Worm (Caenorhabditis elegans) whole organism, early embryonic: ENCODE results near the gene R155.5.

ENCODE experiments used
- B0310.2 ChIP-seq: sonication (generic microtip); optimal IDR thresholded peaks from 2 replicates; lab custom pipeline; 2016; ENCODE audit warnings: mild to moderate bottlenecking, missing genetic modification characterization, missing compliant biosample characterization
- aly-1 ChIP-seq: sonication (generic microtip); optimal IDR thresholded peaks from 2 replicates; lab custom pipeline; 2016; ENCODE audit warnings: missing genetic modification characterization, missing compliant biosample characterization
- ama-1 ChIP-seq: fragments of 150-350 bp; optimal IDR thresholded peaks from 2 replicates; lab custom pipeline; 2014
- ceh-13 ChIP-seq: fragments of 200-800 bp; sonication (Bioruptor generic); optimal IDR thresholded peaks from 2 replicates; lab custom pipeline; 2018; ENCODE audit warnings: mild to moderate bottlenecking, missing genetic modification characterization, missing compliant biosample characterization
- ceh-36 ChIP-seq: sonication (generic microtip); optimal IDR thresholded peaks from 2 replicates; lab custom pipeline; 2016; ENCODE audit warnings: missing genetic modification characterization, inconsistent platforms, missing compliant biosample characterization
- flt-1 ChIP-seq: fragments of 200-800 bp; sonication (Bioruptor generic); IDR thresholded peaks from 2 replicates; pipeline ENCODE4 v1.3.6; 2022; ENCODE audit warnings: missing genetic modification characterization, missing compliant biosample characterization
- hmbx-1 ChIP-seq: sonication (generic microtip); optimal IDR thresholded peaks from 2 replicates; lab custom pipeline; 2016; ENCODE audit warnings: mild to moderate bottlenecking, missing genetic modification characterization, missing compliant biosample characterization
- hmg-4 ChIP-seq: fragments of 200-800 bp; sonication (Bioruptor generic); optimal IDR thresholded peaks from 2 replicates; lab custom pipeline; 2018; ENCODE audit warnings: mild to moderate bottlenecking, missing genetic modification characterization, missing compliant biosample characterization
- pes-1 ChIP-seq: fragments of 200-800 bp; sonication (Bioruptor generic); IDR thresholded peaks from 2 replicates; pipeline ENCODE4 v1.3.6; 2022; ENCODE audit warnings: missing genetic modification reagents, missing genetic modification characterization, missing compliant biosample characterization
- scrt-1 ChIP-seq: fragments of 200-800 bp; sonication (Bioruptor generic); IDR thresholded peaks from 2 replicates; pipeline ENCODE4 v1.3.6; 2022; ENCODE audit warnings: missing genetic modification characterization, missing compliant biosample characterization
- tbx-11 ChIP-seq: fragments of 200-800 bp; sonication (Bioruptor generic); IDR thresholded peaks from 2 replicates; pipeline ENCODE4 v1.3.6; 2022; ENCODE audit warnings: missing genetic modification characterization, missing compliant biosample characterization
- tra-4 ChIP-seq: sonication (generic microtip); optimal IDR thresholded peaks from 2 replicates; lab custom pipeline; 2017; ENCODE audit warnings: missing genetic modification characterization, missing compliant biosample characterization

DNA sequence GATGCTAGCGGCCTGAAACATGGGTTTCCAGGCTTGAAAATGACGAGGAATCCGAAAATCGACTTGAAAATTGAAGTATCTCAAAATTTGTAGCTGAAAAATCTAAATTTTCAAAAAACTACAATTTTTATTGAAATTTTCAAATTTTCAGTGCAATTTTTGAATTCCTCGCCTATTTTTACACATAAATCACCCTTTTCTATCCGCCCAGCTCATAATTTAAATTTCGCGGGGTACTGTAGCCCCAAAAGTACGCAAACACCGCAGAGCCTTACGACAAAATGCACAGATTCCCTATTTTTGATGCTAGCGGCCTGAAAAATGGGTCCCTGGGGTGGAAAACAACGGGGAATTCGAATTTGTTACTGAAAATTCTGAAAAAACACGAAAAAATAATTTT is 38.8 kb downstream of the R155.5 start:
- no peak for TF ChIP-seq hmg-4
- no peak for TF ChIP-seq tra-4 (tag; lab: Kevin White, UChicago)
- no peak for TF ChIP-seq ceh-13 (GFP tag; lab: Kevin White, UChicago)
- TF ChIP-seq tbx-11 (GFP tag; lab: Robert Waterston, UW): no peak
- no peak for TF ChIP-seq hmbx-1 (tag; lab: Kevin White, UChicago)
- no peak for TF ChIP-seq scrt-1 (GFP tag; lab: Robert Waterston, UW)
- no peak for TF ChIP-seq aly-1
- no peak for TF ChIP-seq ama-1 (lab: Kevin White, UChicago)
- TF ChIP-seq B0310.2: no peak
- TF ChIP-seq pes-1: no peak
- TF ChIP-seq flt-1 (GFP tag; lab: Robert Waterston, UW): no peak
- no peak for TF ChIP-seq ceh-36 (tag; lab: Kevin White, UChicago)
